Fruit fly (Drosophila melanogaster) whole organism, embryonic: ENCODE data around the gene unc-4.

Experiments
- BtbVII ChIP-seq: fragments of 200-800 bp; sonication (Bioruptor generic); optimal IDR thresholded peaks from 3 replicates; lab custom pipeline; 2017; ENCODE audit warnings: missing biosample characterization, mild to moderate bottlenecking, missing genetic modification characterization
- CG11398 ChIP-seq: fragments of 200-800 bp; sonication (Bioruptor generic); optimal IDR thresholded peaks from 2 replicates; lab custom pipeline; 2016; ENCODE audit warnings: missing biosample characterization, missing genetic modification characterization
- CG13894 ChIP-seq: fragments of 200-800 bp; sonication (Bioruptor generic); optimal IDR thresholded peaks from 3 replicates; lab custom pipeline; 2018; ENCODE audit warnings: missing biosample characterization, mild to moderate bottlenecking, missing genetic modification characterization, moderate library complexity
- CG14667 ChIP-seq: fragments of 200-800 bp; sonication (Bioruptor generic); IDR thresholded peaks from 2 replicates; pipeline ENCODE4 v1.3.6; 2022; ENCODE audit warnings: missing biosample characterization, missing genetic modification characterization
- CG15269 ChIP-seq: fragments of 200-800 bp; sonication (Bioruptor generic); optimal IDR thresholded peaks from 2 replicates; lab custom pipeline; 2018; ENCODE audit warnings: missing biosample characterization, mild to moderate bottlenecking, missing genetic modification characterization, moderate library complexity
- CG15601 ChIP-seq: fragments of 200-800 bp; sonication (Bioruptor generic); optimal IDR thresholded peaks from 3 replicates; lab custom pipeline; 2019; ENCODE audit warnings: missing biosample characterization, mild to moderate bottlenecking, missing genetic modification characterization, moderate library complexity
- CG1647 ChIP-seq: fragments of 200-800 bp; sonication (Bioruptor generic); optimal IDR thresholded peaks from 3 replicates; lab custom pipeline; 2016; ENCODE audit warnings: missing biosample characterization, missing genetic modification characterization
- CG16779 ChIP-seq: fragments of 200-800 bp; sonication (Bioruptor generic); IDR thresholded peaks from 2 replicates; pipeline ENCODE4 v1.3.6; 2022; ENCODE audit warnings: missing biosample characterization, missing genetic modification characterization
- CG16813 ChIP-seq: fragments of 200-800 bp; sonication (Bioruptor generic); IDR thresholded peaks from 3 replicates; pipeline ENCODE4 v1.3.6; 2022; ENCODE audit warnings: missing biosample characterization, missing genetic modification characterization; ENCODE audit not compliant: partially characterized antibody
- CG16815 ChIP-seq: fragments of 200-800 bp; sonication (Bioruptor generic); optimal IDR thresholded peaks from 3 replicates; lab custom pipeline; 2017; ENCODE audit warnings: missing biosample characterization, mild to moderate bottlenecking, missing genetic modification characterization
- CG17385 ChIP-seq: fragments of 200-800 bp; sonication (Bioruptor generic); optimal IDR thresholded peaks from 3 replicates; lab custom pipeline; 2018; ENCODE audit warnings: missing biosample characterization, mild to moderate bottlenecking, missing genetic modification characterization
- CG2678 ChIP-seq: fragments of 200-800 bp; sonication (Bioruptor generic); optimal IDR thresholded peaks from 3 replicates; lab custom pipeline; 2019; ENCODE audit warnings: missing biosample characterization, mild to moderate bottlenecking, missing genetic modification characterization, moderate library complexity
- CG32767 ChIP-seq: fragments of 200-800 bp; sonication (Bioruptor generic); IDR thresholded peaks from 2 replicates; pipeline ENCODE4 v1.3.6; 2022; ENCODE audit warnings: missing biosample characterization, missing genetic modification characterization
- CG34376 ChIP-seq: fragments of 200-800 bp; sonication (Bioruptor generic); optimal IDR thresholded peaks from 2 replicates; lab custom pipeline; 2018; ENCODE audit warnings: missing biosample characterization, mild to moderate bottlenecking, missing genetic modification characterization
- CG3847 ChIP-seq: fragments of 200-800 bp; sonication (Bioruptor generic); IDR thresholded peaks from 2 replicates; pipeline ENCODE4 v1.3.6; 2022; ENCODE audit warnings: missing biosample characterization, missing genetic modification characterization
- CG6175 ChIP-seq: fragments of 200-800 bp; sonication (Bioruptor generic); IDR thresholded peaks from 3 replicates; pipeline ENCODE4 v1.3.6; 2022; ENCODE audit warnings: missing biosample characterization, missing genetic modification characterization
- CG6813 ChIP-seq: fragments of 200-800 bp; sonication (Bioruptor generic); optimal IDR thresholded peaks from 2 replicates; lab custom pipeline; 2017; ENCODE audit warnings: missing biosample characterization, missing genetic modification characterization, mild to moderate bottlenecking, moderate library complexity, missing genetic modification reagents
- CG8290 ChIP-seq, 3 experiments: fragments of 200-800 bp; sonication (Bioruptor generic); optimal IDR thresholded peaks; 2 replicates each; lab custom pipeline; 2016 to 2019; ENCODE audit warnings: missing biosample characterization in 3 of 3, missing genetic modification characterization in 3 of 3, mild to moderate bottlenecking in 2 of 3, moderate library complexity in 1 of 3
- CG9727 ChIP-seq: fragments of 200-800 bp; sonication (Bioruptor generic); optimal IDR thresholded peaks from 3 replicates; lab custom pipeline; 2017; ENCODE audit warnings: missing biosample characterization, mild to moderate bottlenecking, missing genetic modification characterization
- CG9797 ChIP-seq: fragments of 200-800 bp; sonication (Bioruptor generic); optimal IDR thresholded peaks from 3 replicates; lab custom pipeline; 2018; ENCODE audit warnings: missing biosample characterization, mild to moderate bottlenecking, missing genetic modification characterization
- CrebB ChIP-seq: fragments of 200-800 bp; sonication (Bioruptor generic); optimal IDR thresholded peaks from 3 replicates; lab custom pipeline; 2018; ENCODE audit warnings: missing biosample characterization, mild to moderate bottlenecking, missing genetic modification characterization
- Dek ChIP-seq: fragments of 200-800 bp; sonication (Bioruptor generic); optimal IDR thresholded peaks from 3 replicates; lab custom pipeline; 2019; ENCODE audit warnings: missing biosample characterization, mild to moderate bottlenecking, missing genetic modification characterization, moderate library complexity
- Gsc ChIP-seq: fragments of 200-800 bp; sonication (Bioruptor generic); IDR thresholded peaks from 2 replicates; pipeline ENCODE4 v1.3.6; 2022; ENCODE audit warnings: missing biosample characterization, missing genetic modification characterization
- Lim3 ChIP-seq: fragments of 200-800 bp; sonication (Bioruptor generic); IDR thresholded peaks from 2 replicates; pipeline ENCODE4 v1.3.6; 2022; ENCODE audit warnings: missing biosample characterization, missing genetic modification characterization
- Med ChIP-seq: fragments of 200-800 bp; sonication (Bioruptor generic); peaks from one replicate; lab custom pipeline; 2016; ENCODE audit warnings: missing biosample characterization, missing genetic modification characterization, mild to moderate bottlenecking, inconsistent platforms, moderate library complexity
- Nf-YA ChIP-seq: fragments of 200-800 bp; sonication (Bioruptor generic); IDR thresholded peaks from 2 replicates; pipeline ENCODE4 v1.3.6; 2022; ENCODE audit warnings: missing biosample characterization, missing genetic modification characterization
- NfI ChIP-seq: fragments of 200-800 bp; sonication (Bioruptor generic); optimal IDR thresholded peaks from 3 replicates; lab custom pipeline; 2018; ENCODE audit warnings: missing biosample characterization, mild to moderate bottlenecking, missing genetic modification characterization, moderate library complexity
- Sox100B ChIP-seq: fragments of 200-800 bp; sonication (Bioruptor generic); optimal IDR thresholded peaks from 3 replicates; lab custom pipeline; 2018; ENCODE audit warnings: missing biosample characterization, mild to moderate bottlenecking, missing genetic modification characterization
- Stat92E ChIP-seq, 3 experiments: fragments of >200 bp in 2 of 3; fragments of 200-800 bp in 1 of 3; sonication (Bioruptor generic) in 1 of 3; optimal IDR thresholded peaks; 2 replicates each; lab custom pipeline; 2017 to 2019; ENCODE audit warnings: missing biosample characterization in 3 of 3, missing genetic modification characterization in 3 of 3, mild to moderate bottlenecking in 1 of 3, moderate library complexity in 1 of 3
- crc ChIP-seq: fragments of 200-800 bp; sonication (Bioruptor generic); optimal IDR thresholded peaks from 2 replicates; lab custom pipeline; 2016; ENCODE audit warnings: missing biosample characterization, missing genetic modification characterization
- cwo ChIP-seq: fragments of 200-800 bp; sonication (Bioruptor generic); optimal IDR thresholded peaks from 3 replicates; lab custom pipeline; 2017; ENCODE audit warnings: missing biosample characterization, missing genetic modification characterization, mild to moderate bottlenecking, moderate library complexity, missing genetic modification reagents
- fd96Cb ChIP-seq: fragments of 200-800 bp; sonication (Bioruptor generic); optimal IDR thresholded peaks from 2 replicates; lab custom pipeline; 2018; ENCODE audit warnings: missing biosample characterization, mild to moderate bottlenecking, missing genetic modification characterization, moderate library complexity
- grau ChIP-seq: fragments of 200-800 bp; optimal IDR thresholded peaks from 3 replicates; lab custom pipeline; 2019; ENCODE audit warnings: missing biosample characterization, mild to moderate bottlenecking, missing genetic modification characterization, moderate library complexity
- grn ChIP-seq: fragments of 200-800 bp; sonication (Bioruptor generic); optimal IDR thresholded peaks from 3 replicates; lab custom pipeline; 2017; ENCODE audit warnings: missing biosample characterization, missing genetic modification characterization
- kay ChIP-seq: fragments of 200-800 bp; sonication (Bioruptor generic); optimal IDR thresholded peaks from 2 replicates; lab custom pipeline; 2016; ENCODE audit warnings: missing biosample characterization, missing genetic modification characterization
- kni ChIP-seq: fragments of 200-800 bp; sonication (Bioruptor generic); optimal IDR thresholded peaks from 3 replicates; lab custom pipeline; 2017; ENCODE audit warnings: mild to moderate bottlenecking, missing biosample characterization, missing genetic modification reagents, missing genetic modification characterization
- otp ChIP-seq: fragments of 200-800 bp; sonication (Bioruptor generic); IDR thresholded peaks from 3 replicates; pipeline ENCODE4, ENCODE4 v1.3.6; 2022; ENCODE audit warnings: missing biosample characterization, missing genetic modification characterization
- pnt ChIP-seq: fragments of 200-800 bp; sonication (Bioruptor generic); optimal IDR thresholded peaks from 3 replicates; lab custom pipeline; 2016; ENCODE audit warnings: missing biosample characterization, missing genetic modification characterization
- sens ChIP-seq: fragments of 200-800 bp; sonication (Bioruptor generic); peaks from one replicate; lab custom pipeline; 2016; ENCODE audit warnings: missing biosample characterization, missing genetic modification characterization
- slou ChIP-seq: fragments of 200-800 bp; sonication (Bioruptor generic); optimal IDR thresholded peaks from 3 replicates; lab custom pipeline; 2016; ENCODE audit warnings: missing biosample characterization, missing genetic modification characterization
- ttk ChIP-seq: fragments of 200-800 bp; sonication (Bioruptor generic); IDR thresholded peaks from 2 replicates; pipeline ENCODE4 v2.1.2; 2022; ENCODE audit warnings: missing biosample characterization, missing genetic modification characterization
- tup ChIP-seq: fragments of 200-800 bp; sonication (Bioruptor generic); optimal IDR thresholded peaks from 2 replicates; lab custom pipeline; 2016; ENCODE audit warnings: missing biosample characterization, mild to moderate bottlenecking, missing genetic modification characterization, moderate library complexity
- tx ChIP-seq: fragments of 200-800 bp; sonication (Bioruptor generic); optimal IDR thresholded peaks from 2 replicates; lab custom pipeline; 2016; ENCODE audit warnings: missing biosample characterization, missing genetic modification characterization
- z ChIP-seq: fragments of 200-800 bp; sonication (Bioruptor generic); IDR thresholded peaks from 3 replicates; pipeline ENCODE4 v1.3.6; 2022; ENCODE audit warnings: missing biosample characterization, missing genetic modification characterization

unc-4 gene

DNA sequence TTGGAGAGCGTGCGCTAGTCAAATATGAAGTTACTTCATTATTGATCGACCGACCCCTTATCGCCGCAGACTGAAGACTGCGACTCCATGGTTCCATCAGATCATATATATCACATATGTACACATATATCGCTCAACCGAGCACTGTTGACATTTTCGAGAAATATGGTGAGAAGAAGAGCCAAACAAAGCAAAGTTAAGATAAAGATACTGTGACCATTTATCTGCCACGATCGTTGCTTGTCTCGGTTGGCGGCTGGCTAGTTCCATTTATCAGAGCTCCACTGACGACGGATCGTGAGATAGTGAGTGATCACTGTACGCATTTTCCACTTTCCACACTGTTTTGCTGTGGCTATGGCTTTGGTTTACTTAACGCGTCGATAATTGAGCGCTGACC is 24.8 kb upstream of the unc-4 start (continued):
- no peak for TF ChIP-seq Nf-YA (GFP tag; lab: Robert Waterston, UW)
- no peak for TF ChIP-seq fd96Cb (tag; lab: Kevin White, UChicago)
- TF ChIP-seq CG8290 (GFP tag; optimal IDR thresholded peaks at IDR 0.05; lab: Kevin White, UChicago) = no peak
- peak; percentile 8 to 17 for TF ChIP-seq CG8290 (tag; optimal IDR thresholded peaks at IDR 0.05; lab: Kevin White, UChicago)
- no peak for TF ChIP-seq kay (GFP tag; lab: Kevin White, UChicago)
- no peak for TF ChIP-seq z (GFP tag; lab: Robert Waterston, UW)
- TF ChIP-seq cwo (GFP tag; lab: Kevin White, UChicago) = no peak
- no peak for TF ChIP-seq CG9727 (GFP tag; lab: Kevin White, UChicago)
- peak; percentile 13 for TF ChIP-seq sens (GFP tag; lab: Kevin White, UChicago)
- peak; percentile 63 for TF ChIP-seq kni (GFP tag; lab: Kevin White, UChicago)
- no peak for TF ChIP-seq crc (GFP tag; lab: Kevin White, UChicago)
- TF ChIP-seq BtbVII (GFP tag; lab: Kevin White, UChicago) = no peak
- no peak for TF ChIP-seq tx (GFP tag; lab: Kevin White, UChicago)
- no peak for TF ChIP-seq tup
- TF ChIP-seq Lim3 (GFP tag; lab: Robert Waterston, UW) = no peak
- TF ChIP-seq CG1647 (GFP tag; lab: Kevin White, UChicago) = no peak
- no peak for TF ChIP-seq slou
- TF ChIP-seq CG11398 (GFP tag; lab: Kevin White, UChicago) = no peak
- TF ChIP-seq CG16813 (GFP tag; lab: Robert Waterston, UW) = no peak
- TF ChIP-seq CG6175 (GFP tag; lab: Robert Waterston, UW) = no peak
- TF ChIP-seq Gsc (GFP tag; lab: Robert Waterston, UW) = no peak
- TF ChIP-seq Sox100B (GFP tag; lab: Kevin White, UChicago) = no peak
- peak; percentile 91 for TF ChIP-seq grn (GFP tag; lab: Kevin White, UChicago)
- TF ChIP-seq CG17385 = peak; percentile 18
- TF ChIP-seq CrebB = no peak
- no peak for TF ChIP-seq CG32767 (GFP tag; lab: Robert Waterston, UW)
- TF ChIP-seq Stat92E (GFP tag; optimal IDR thresholded peaks at IDR 0.05; lab: Kevin White, UChicago) = no peak
- no peak for TF ChIP-seq Dek
- peak; percentile 35 for TF ChIP-seq CG15269 (tag; lab: Kevin White, UChicago)
- TF ChIP-seq otp (GFP tag; lab: Robert Waterston, UW) = 0 out of 3 replicates have a peak, but pooled peaks have one; percentile 14
- TF ChIP-seq Med (GFP tag; lab: Kevin White, UChicago) = peak; percentile 60
- no peak for TF ChIP-seq ttk (GFP tag; lab: Robert Waterston, UW)
- peak; percentile 76 for TF ChIP-seq grau (tag; lab: Kevin White, UChicago)
- no peak for TF ChIP-seq NfI (GFP tag; lab: Kevin White, UChicago)
- TF ChIP-seq CG13894 (tag; lab: Kevin White, UChicago) = peak; percentile 3
- TF ChIP-seq CG15601 (tag; lab: Kevin White, UChicago) = peak; percentile 21
- no peak for TF ChIP-seq pnt (GFP tag; lab: Kevin White, UChicago)
- TF ChIP-seq CG6813 = peak; percentile 23
- no peak for TF ChIP-seq CG34376 (GFP tag; lab: Kevin White, UChicago)
- no peak for TF ChIP-seq CG16779 (GFP tag; lab: Robert Waterston, UW)
- no peak for TF ChIP-seq CG9797 (GFP tag; lab: Kevin White, UChicago)
- no peak for TF ChIP-seq CG14667
- no peak for TF ChIP-seq CG2678 (tag; lab: Kevin White, UChicago)
- no peak for TF ChIP-seq CG3847 (GFP tag; lab: Robert Waterston, UW)
- TF ChIP-seq CG16815 (GFP tag; lab: Kevin White, UChicago) = no peak
- TF ChIP-seq, all 482 proteins: peak for 20
